Worm (Caenorhabditis elegans) whole organism, L2 larva: Measurements from ENCODE around the gene ZC190.7.

ENCODE experiments used
- F13H6.1 ChIP-seq: sonication (generic microtip); optimal IDR thresholded peaks from 2 replicates; lab custom pipeline; 2016; ENCODE audit warnings: missing genetic modification characterization, missing compliant biosample characterization
- nhr-12 ChIP-seq: fragments of 150-350 bp; optimal IDR thresholded peaks from 2 replicates; lab custom pipeline; 2014; ENCODE audit warnings: missing biosample characterization, missing genetic modification characterization
- nhr-25 ChIP-seq: fragments of 150-350 bp; sonication (generic microtip); optimal IDR thresholded peaks from 3 replicates; lab custom pipeline; 2014; ENCODE audit warnings: missing biosample characterization, missing genetic modification characterization

- no peak for TF ChIP-seq nhr-12 (tag; lab: Kevin White, UChicago)
- peak; percentile 27 for TF ChIP-seq nhr-25 (tag; lab: Kevin White, UChicago)
- TF ChIP-seq F13H6.1 (tag; lab: Kevin White, UChicago), result no peak
These were observed 34.5 kb downstream of the ZC190.7 start for ce11 chrV:8652177-8652576.
